Worm (Caenorhabditis elegans) whole organism, late embryonic: ENCODE measurements around the gene cdc-73.

Experiments
- C08G9.2 ChIP-seq: sonication (generic microtip); optimal IDR thresholded peaks from 2 replicates; lab custom pipeline; 2016; ENCODE audit warnings: mild to moderate bottlenecking, missing genetic modification characterization, moderate library complexity, missing compliant biosample characterization
- C38D4.7 ChIP-seq: fragments of 200-800 bp; sonication (Bioruptor generic); optimal IDR thresholded peaks from 2 replicates; lab custom pipeline; 2018; ENCODE audit warnings: mild to moderate bottlenecking, missing genetic modification characterization, moderate library complexity, missing compliant biosample characterization
- F13H6.1 ChIP-seq: sonication (generic microtip); optimal IDR thresholded peaks from 2 replicates; lab custom pipeline; 2016; ENCODE audit warnings: missing genetic modification characterization, missing compliant biosample characterization
- K02D7.2 ChIP-seq: sonication (generic microtip); optimal IDR thresholded peaks from 2 replicates; lab custom pipeline; 2017; ENCODE audit warnings: mild to moderate bottlenecking, missing genetic modification characterization, missing compliant biosample characterization
- ahr-1 ChIP-seq: sonication (generic microtip); optimal IDR thresholded peaks from 2 replicates; lab custom pipeline; 2016; ENCODE audit warnings: missing genetic modification characterization, missing compliant biosample characterization
- ama-1 ChIP-seq: fragments of 150-350 bp; optimal IDR thresholded peaks from 2 replicates; lab custom pipeline; 2014
- ceh-14 ChIP-seq: sonication (generic microtip); optimal IDR thresholded peaks from 2 replicates; lab custom pipeline; 2016; ENCODE audit warnings: missing genotype, missing genetic modification characterization, missing compliant biosample characterization
- ceh-18 ChIP-seq: sonication (generic microtip); optimal IDR thresholded peaks from 2 replicates; lab custom pipeline; 2016; ENCODE audit warnings: missing genetic modification characterization, missing compliant biosample characterization
- ceh-19 ChIP-seq: fragments of 200-800 bp; sonication (Bioruptor generic); optimal IDR thresholded peaks from 2 replicates; lab custom pipeline; 2018; ENCODE audit warnings: mild to moderate bottlenecking, missing genetic modification characterization, missing compliant biosample characterization
- ceh-2 ChIP-seq: sonication (generic microtip); optimal IDR thresholded peaks from 2 replicates; lab custom pipeline; 2016; ENCODE audit warnings: missing genotype, missing genetic modification characterization, missing compliant biosample characterization
- ceh-24 ChIP-seq: sonication (generic microtip); optimal IDR thresholded peaks from 2 replicates; lab custom pipeline; 2016; ENCODE audit warnings: mild to moderate bottlenecking, missing genetic modification characterization, missing compliant biosample characterization
- ceh-31 ChIP-seq: sonication (generic microtip); optimal IDR thresholded peaks from 2 replicates; lab custom pipeline; 2016; ENCODE audit warnings: missing genetic modification characterization, missing compliant biosample characterization
- ceh-34 ChIP-seq: sonication (generic microtip); optimal IDR thresholded peaks from 2 replicates; lab custom pipeline; 2016; ENCODE audit warnings: mild to moderate bottlenecking, missing genetic modification characterization, missing compliant biosample characterization
- ceh-9 ChIP-seq: sonication (generic microtip); optimal IDR thresholded peaks from 2 replicates; lab custom pipeline; 2016; ENCODE audit warnings: mild to moderate bottlenecking, missing genetic modification characterization, inconsistent platforms, missing compliant biosample characterization
- dmd-4 ChIP-seq: sonication (generic microtip); optimal IDR thresholded peaks from 2 replicates; lab custom pipeline; 2016; ENCODE audit warnings: borderline replicate concordance, missing genetic modification characterization, missing compliant biosample characterization
- elt-2 ChIP-seq: sonication (generic microtip); optimal IDR thresholded peaks from 2 replicates; lab custom pipeline; 2016; ENCODE audit warnings: missing genetic modification reagents, missing genetic modification characterization, missing compliant biosample characterization
- elt-4 ChIP-seq: sonication (generic microtip); optimal IDR thresholded peaks from 2 replicates; lab custom pipeline; 2016; ENCODE audit warnings: missing genetic modification characterization, missing compliant biosample characterization
- eyg-1 ChIP-seq: sonication (generic microtip); optimal IDR thresholded peaks from 2 replicates; lab custom pipeline; 2016; ENCODE audit warnings: missing genotype, missing genetic modification characterization, missing compliant biosample characterization
- fkh-10 ChIP-seq: fragments of 150-350 bp; optimal IDR thresholded peaks from 2 replicates; lab custom pipeline; 2014; ENCODE audit warnings: missing biosample characterization, missing genetic modification reagents, missing genetic modification characterization
- fkh-6 ChIP-seq: sonication (generic microtip); optimal IDR thresholded peaks from 2 replicates; lab custom pipeline; 2016; ENCODE audit warnings: missing genetic modification characterization, missing compliant biosample characterization
- gmeb-2 ChIP-seq: sonication (generic microtip); optimal IDR thresholded peaks from 2 replicates; lab custom pipeline; 2016; ENCODE audit warnings: missing genetic modification characterization, inconsistent platforms, missing compliant biosample characterization
- hlh-15 ChIP-seq: sonication (generic microtip); optimal IDR thresholded peaks from 2 replicates; lab custom pipeline; 2016; ENCODE audit warnings: missing genetic modification characterization, missing compliant biosample characterization
- hlh-8 ChIP-seq: sonication (generic microtip); optimal IDR thresholded peaks from 2 replicates; lab custom pipeline; 2016; ENCODE audit warnings: missing genotype, missing genetic modification characterization, missing compliant biosample characterization
- lim-6 ChIP-seq: sonication (generic microtip); optimal IDR thresholded peaks from 2 replicates; lab custom pipeline; 2016; ENCODE audit warnings: missing genetic modification characterization, missing compliant biosample characterization
- mec-3 ChIP-seq: sonication (generic microtip); optimal IDR thresholded peaks from 2 replicates; lab custom pipeline; 2016; ENCODE audit warnings: borderline replicate concordance, missing genetic modification characterization, missing compliant biosample characterization
- nfya-1 ChIP-seq: sonication (generic microtip); optimal IDR thresholded peaks from 2 replicates; lab custom pipeline; 2017; ENCODE audit warnings: missing genetic modification characterization, mild to moderate bottlenecking, missing compliant biosample characterization, antibody characterized with exemption, moderate library complexity
- nhr-11 ChIP-seq: fragments of 150-350 bp; optimal IDR thresholded peaks from 2 replicates; lab custom pipeline; 2014; ENCODE audit warnings: missing biosample characterization, missing genetic modification characterization
- nhr-232 ChIP-seq: sonication (generic microtip); optimal IDR thresholded peaks from 2 replicates; lab custom pipeline; 2016; ENCODE audit warnings: missing genetic modification characterization, missing compliant biosample characterization
- odd-2 ChIP-seq: sonication (generic microtip); optimal IDR thresholded peaks from 2 replicates; lab custom pipeline; 2017; ENCODE audit warnings: antibody characterized with exemption, mild to moderate bottlenecking, missing genetic modification characterization, missing compliant biosample characterization
- pat-9 ChIP-seq: fragments of 200-800 bp; sonication (Bioruptor generic); optimal IDR thresholded peaks from 2 replicates; lab custom pipeline; 2018; ENCODE audit warnings: mild to moderate bottlenecking, missing genetic modification characterization, moderate library complexity, missing compliant biosample characterization
- pax-1 ChIP-seq: fragments of 150-350 bp; optimal IDR thresholded peaks from 2 replicates; lab custom pipeline; 2014; ENCODE audit warnings: missing biosample characterization, missing genetic modification characterization
- pha-2 ChIP-seq: sonication (generic microtip); optimal IDR thresholded peaks from 2 replicates; lab custom pipeline; 2017; ENCODE audit warnings: mild to moderate bottlenecking, missing genetic modification characterization, missing compliant biosample characterization
- pha-4 ChIP-seq: fragments of 150-350 bp; optimal IDR thresholded peaks from 2 replicates; lab custom pipeline; 2018; ENCODE audit warnings: missing biosample characterization, missing genetic modification reagents, missing genetic modification characterization
- pqm-1 ChIP-seq: sonication (generic microtip); optimal IDR thresholded peaks from 2 replicates; lab custom pipeline; 2016; ENCODE audit warnings: missing genetic modification characterization, missing compliant biosample characterization
- pros-1 ChIP-seq: fragments of 150-350 bp; optimal IDR thresholded peaks from 2 replicates; lab custom pipeline; 2014; ENCODE audit warnings: missing biosample characterization, missing genetic modification reagents, missing genetic modification characterization
- ref-2 ChIP-seq: sonication (generic microtip); optimal IDR thresholded peaks from 2 replicates; lab custom pipeline; 2016; ENCODE audit warnings: missing genetic modification characterization, missing compliant biosample characterization
- rnt-1 ChIP-seq: sonication (generic microtip); optimal IDR thresholded peaks from 2 replicates; lab custom pipeline; 2016; ENCODE audit warnings: missing genetic modification characterization, missing compliant biosample characterization
- sdc-2 ChIP-seq: sonication (generic microtip); optimal IDR thresholded peaks from 2 replicates; lab custom pipeline; 2016; ENCODE audit warnings: missing genotype, missing genetic modification characterization, missing compliant biosample characterization
- sox-2 ChIP-seq: fragments of 200-800 bp; sonication (Bioruptor generic); IDR thresholded peaks from 2 replicates; pipeline ENCODE4 v1.3.6; 2022; ENCODE audit warnings: missing genetic modification reagents, missing genetic modification characterization, missing compliant biosample characterization
- sox-4 ChIP-seq: sonication (generic microtip); optimal IDR thresholded peaks from 2 replicates; lab custom pipeline; 2017; ENCODE audit warnings: mild to moderate bottlenecking, missing genetic modification characterization, inconsistent platforms, missing compliant biosample characterization
- syd-9 ChIP-seq: sonication (generic microtip); optimal IDR thresholded peaks from 2 replicates; lab custom pipeline; 2016; ENCODE audit warnings: mild to moderate bottlenecking, missing genetic modification characterization, moderate library complexity, missing compliant biosample characterization
- tbx-2 ChIP-seq: sonication (generic microtip); optimal IDR thresholded peaks from 2 replicates; lab custom pipeline; 2016; ENCODE audit warnings: missing genetic modification characterization, missing compliant biosample characterization
- tbx-7 ChIP-seq: sonication (generic microtip); optimal IDR thresholded peaks from 2 replicates; lab custom pipeline; 2016; ENCODE audit warnings: missing genotype, missing genetic modification characterization, missing compliant biosample characterization
- ttx-3 ChIP-seq: sonication (generic microtip); optimal IDR thresholded peaks from 2 replicates; lab custom pipeline; 2016; ENCODE audit warnings: missing genetic modification reagents, missing genetic modification characterization, missing compliant biosample characterization
- unc-42 ChIP-seq: sonication (generic microtip); optimal IDR thresholded peaks from 2 replicates; lab custom pipeline; 2016; ENCODE audit warnings: missing genotype, missing genetic modification characterization, missing compliant biosample characterization
- unc-55 ChIP-seq: sonication (generic microtip); optimal IDR thresholded peaks from 2 replicates; lab custom pipeline; 2017; ENCODE audit warnings: missing biosample characterization, missing genetic modification reagents, missing genetic modification characterization
- unc-86 ChIP-seq: sonication (generic microtip); optimal IDR thresholded peaks from 2 replicates; lab custom pipeline; 2016; ENCODE audit warnings: missing genetic modification characterization, missing compliant biosample characterization
- zip-5 ChIP-seq: sonication (generic microtip); optimal IDR thresholded peaks from 2 replicates; lab custom pipeline; 2016; ENCODE audit warnings: missing genetic modification characterization, missing compliant biosample characterization

Gene cdc-73

ce11 chrIV:4027106-4027888 lies 15.1 kb upstream of the cdc-73 start:
- TF ChIP-seq dmd-4 (tag; lab: Kevin White, UChicago): no peak
- no peak for TF ChIP-seq tbx-2
- peak; percentile 2 for TF ChIP-seq unc-55 (GFP tag; lab: Kevin White, UChicago)
- TF ChIP-seq, all 69 proteins: peak for 1

- TF ChIP-seq pqm-1 (tag; lab: Kevin White, UChicago): no peak
- no peak for TF ChIP-seq ceh-31
- TF ChIP-seq F13H6.1 (tag; lab: Kevin White, UChicago): peak; percentile 31
- TF ChIP-seq unc-42: no peak
- no peak for TF ChIP-seq fkh-10 (GFP tag; lab: Kevin White, UChicago)
- peak; percentile 66 for TF ChIP-seq tbx-2
- TF ChIP-seq elt-2 (tag; lab: Kevin White, UChicago): no peak
- peak; percentile 33 for TF ChIP-seq dmd-4 (tag; lab: Kevin White, UChicago)
- no peak for TF ChIP-seq ceh-19
- TF ChIP-seq nfya-1 (tag; lab: Kevin White, UChicago): peak; percentile 8
- TF ChIP-seq C38D4.7 (GFP tag; lab: Kevin White, UChicago): no peak
- peak; percentile 91 for TF ChIP-seq ceh-18 (tag; lab: Kevin White, UChicago)
- TF ChIP-seq ceh-24 (tag; lab: Kevin White, UChicago): no peak
- TF ChIP-seq elt-4 (tag; lab: Kevin White, UChicago): peak; percentile 56
- TF ChIP-seq nhr-232 (tag; lab: Kevin White, UChicago): no peak
- no peak for TF ChIP-seq tbx-7 (tag; lab: Kevin White, UChicago)
- TF ChIP-seq sox-4 (tag; lab: Kevin White, UChicago): no peak
- TF ChIP-seq ahr-1: no peak
- no peak for TF ChIP-seq zip-5
- peak; percentile 18 for TF ChIP-seq ref-2 (tag; lab: Kevin White, UChicago)
- TF ChIP-seq unc-86: no peak
- no peak for TF ChIP-seq sox-2 (GFP tag; lab: Robert Waterston, UW)
- no peak for TF ChIP-seq mec-3 (tag; lab: Kevin White, UChicago)
- no peak for TF ChIP-seq hlh-15 (tag; lab: Kevin White, UChicago)
- TF ChIP-seq unc-55 (GFP tag; lab: Kevin White, UChicago): peak; percentile 69
- peak; percentile 2 for TF ChIP-seq pros-1 (tag; lab: Kevin White, UChicago)
- TF ChIP-seq syd-9 (tag; lab: Kevin White, UChicago): peak; percentile 50
- TF ChIP-seq ceh-2 (tag; lab: Kevin White, UChicago): no peak
- peak; percentile 43 for TF ChIP-seq ceh-34
- no peak for TF ChIP-seq hlh-8 (tag; lab: Kevin White, UChicago)
- TF ChIP-seq rnt-1 (tag; lab: Kevin White, UChicago): no peak
- TF ChIP-seq pha-2 (tag; lab: Kevin White, UChicago): no peak
- no peak for TF ChIP-seq lim-6 (tag; lab: Kevin White, UChicago)
- no peak for TF ChIP-seq ceh-14 (tag; lab: Kevin White, UChicago)
- TF ChIP-seq sdc-2 (tag; lab: Kevin White, UChicago): peak; percentile 37
- TF ChIP-seq ttx-3: no peak
- peak; percentile 25 for TF ChIP-seq C08G9.2
- TF ChIP-seq, all 69 proteins: peak for 13
These were observed 14.2 kb upstream of the cdc-73 start for ce11 chrIV:4028177-4028576.

DNA sequence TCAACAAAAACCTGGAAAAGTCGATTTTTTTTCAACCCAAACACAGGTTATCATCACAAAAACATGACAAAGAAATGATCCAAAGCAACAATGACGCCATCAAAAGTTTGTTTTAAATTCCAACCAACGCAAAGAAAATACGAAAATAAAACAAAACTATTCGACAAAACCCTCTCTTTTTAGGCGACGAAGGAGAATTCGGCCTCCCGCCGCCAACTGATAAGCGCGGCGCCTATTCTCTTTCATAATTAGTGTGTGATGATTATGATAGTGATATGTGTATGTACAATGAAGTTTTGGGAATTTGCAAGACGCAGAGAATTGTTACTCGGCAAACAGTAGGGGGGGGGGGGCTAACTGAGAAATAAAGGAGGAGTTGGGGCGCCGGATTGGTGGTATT lies 13.1 kb upstream of the cdc-73 start:
- TF ChIP-seq tbx-2 (no peak), ama-1 (lab: Kevin White, UChicago) (no peak), pha-4 (no peak), fkh-6 (tag; lab: Kevin White, UChicago) (no peak), pax-1 (no peak), hlh-15 (tag; lab: Kevin White, UChicago) (no peak), unc-55 (GFP tag; lab: Kevin White, UChicago) (no peak), ceh-9 (no peak), gmeb-2 (tag; lab: Kevin White, UChicago) (no peak), fkh-10 (GFP tag; lab: Kevin White, UChicago) (no peak), eyg-1 (tag; lab: Kevin White, UChicago) (no peak), elt-2 (tag; lab: Kevin White, UChicago) (no peak), nhr-11 (tag; lab: Kevin White, UChicago) (no peak), ttx-3 (no peak), K02D7.2 (tag; lab: Kevin White, UChicago) (no peak), odd-2 (tag; lab: Kevin White, UChicago) (no peak), pat-9 (tag; lab: Kevin White, UChicago) (no peak), elt-4 (tag; lab: Kevin White, UChicago) (no peak)
